Worm (Caenorhabditis elegans) whole organism, young adult: ENCODE results near the gene Y45F10C.4.

Experiments
- pha-4 ChIP-seq: fragments of 150-350 bp; sonication (generic microtip); optimal IDR thresholded peaks from 2 replicates; lab custom pipeline; 2014; ENCODE audit warnings: missing biosample characterization, missing genetic modification reagents, missing genetic modification characterization
- sea-2 ChIP-seq: fragments of 200-800 bp; sonication (Bioruptor generic); IDR thresholded peaks from 2 replicates; pipeline ENCODE4 v1.3.6; 2022; ENCODE audit warnings: missing genetic modification characterization, missing compliant biosample characterization

DNA sequence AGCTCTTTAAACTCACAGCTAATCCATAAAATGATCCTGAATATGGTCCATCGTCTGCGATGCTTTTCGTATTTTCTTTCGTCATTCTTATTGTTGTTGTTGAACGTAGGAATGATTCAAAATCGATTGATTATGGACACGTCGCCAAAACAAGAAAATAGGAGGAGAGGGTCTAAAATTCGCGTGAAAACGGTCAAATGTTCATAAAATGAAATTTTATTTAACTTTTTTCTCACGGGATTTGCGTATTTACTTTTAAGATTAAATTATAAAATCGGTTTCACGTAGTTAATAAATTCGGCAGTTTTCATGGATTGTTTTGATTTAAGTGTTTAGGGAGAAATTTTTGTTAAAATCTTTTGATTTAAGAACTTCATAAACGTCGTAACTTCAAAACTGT lies 14.9 kb downstream of the Y45F10C.4 start, which contains the start of gene C08F11.10:
- no peak for TF ChIP-seq pha-4 (tag; lab: Kevin White, UChicago)
- no peak for TF ChIP-seq sea-2 (GFP tag; lab: Robert Waterston, UW)
